Worm (Caenorhabditis elegans) whole organism, L1 larva: ENCODE results near the gene top-3.

Source experiments
- C04F5.9 ChIP-seq: sonication (generic microtip); optimal IDR thresholded peaks from 2 replicates; lab custom pipeline; 2016; ENCODE audit warnings: missing genetic modification characterization, missing compliant biosample characterization
- C34B4.2 ChIP-seq: sonication (generic microtip); optimal IDR thresholded peaks from 2 replicates; lab custom pipeline; 2017; ENCODE audit warnings: mild to moderate bottlenecking, missing genetic modification characterization, missing compliant biosample characterization
- F16B12.6 ChIP-seq: fragments of 150-350 bp; optimal IDR thresholded peaks from 2 replicates; lab custom pipeline; 2014; ENCODE audit warnings: missing biosample characterization, missing genetic modification characterization
- aha-1 ChIP-seq: fragments of 150-350 bp; optimal IDR thresholded peaks from 2 replicates; lab custom pipeline; 2014; ENCODE audit warnings: missing biosample characterization, missing genetic modification characterization
- alr-1 ChIP-seq: fragments of 200-800 bp; sonication (Bioruptor generic); optimal IDR thresholded peaks from 2 replicates; lab custom pipeline; 2018; ENCODE audit warnings: borderline replicate concordance, mild to moderate bottlenecking, missing genetic modification characterization, missing compliant biosample characterization
- aly-2 ChIP-seq: fragments of 150-350 bp; optimal IDR thresholded peaks from 2 replicates; lab custom pipeline; 2014; ENCODE audit warnings: missing biosample characterization, missing genetic modification characterization
- blmp-1 ChIP-seq: fragments of 150-350 bp; optimal IDR thresholded peaks from 2 replicates; lab custom pipeline; 2014; ENCODE audit warnings: missing biosample characterization, missing genetic modification characterization
- ceh-63 ChIP-seq: fragments of 200-800 bp; sonication (Bioruptor generic); optimal IDR thresholded peaks from 2 replicates; lab custom pipeline; 2018; ENCODE audit warnings: mild to moderate bottlenecking, missing genetic modification characterization, missing compliant biosample characterization
- ceh-8 ChIP-seq: fragments of 200-800 bp; sonication (Bioruptor generic); optimal IDR thresholded peaks from 2 replicates; lab custom pipeline; 2018; ENCODE audit warnings: mild to moderate bottlenecking, missing genetic modification characterization, moderate library complexity, missing compliant biosample characterization
- ceh-88 ChIP-seq: fragments of 200-800 bp; sonication (Bioruptor generic); IDR thresholded peaks from 2 replicates; pipeline ENCODE4 v1.3.6; 2022; ENCODE audit warnings: missing genetic modification characterization, missing compliant biosample characterization
- ceh-90 ChIP-seq: sonication (generic microtip); optimal IDR thresholded peaks from 2 replicates; lab custom pipeline; 2016; ENCODE audit warnings: missing genetic modification characterization, missing compliant biosample characterization
- ces-1 ChIP-seq: fragments of 150-350 bp; optimal IDR thresholded peaks from 2 replicates; lab custom pipeline; 2014; ENCODE audit warnings: missing biosample characterization, missing genetic modification reagents, missing genetic modification characterization
- dsc-1 ChIP-seq: sonication (generic microtip); optimal IDR thresholded peaks from 2 replicates; lab custom pipeline; 2016; ENCODE audit warnings: mild to moderate bottlenecking, missing genetic modification characterization, missing compliant biosample characterization
- efl-3 ChIP-seq: fragments of 200-800 bp; sonication (Bioruptor generic); optimal IDR thresholded peaks from 2 replicates; lab custom pipeline; 2018; ENCODE audit warnings: mild to moderate bottlenecking, missing genetic modification characterization, missing compliant biosample characterization
- egl-13 ChIP-seq: sonication (generic microtip); optimal IDR thresholded peaks from 2 replicates; lab custom pipeline; 2016; ENCODE audit warnings: missing genotype, missing genetic modification reagents, missing genetic modification characterization, missing compliant biosample characterization
- elt-2 ChIP-seq: sonication (generic microtip); optimal IDR thresholded peaks from 2 replicates; lab custom pipeline; 2016; ENCODE audit warnings: missing genetic modification characterization, mild to moderate bottlenecking, inconsistent platforms, missing compliant biosample characterization, missing genetic modification reagents
- elt-3 ChIP-seq, 6 experiments: fragments of 150-350 bp in 1 of 6; sonication (generic microtip); optimal IDR thresholded peaks; 2 replicates each; lab custom pipeline; 2017 to 2018; ENCODE audit warnings: missing biosample characterization in 6 of 6, missing genetic modification characterization in 6 of 6, inconsistent platforms in 1 of 6
- fkh-10 ChIP-seq: sonication (generic microtip); optimal IDR thresholded peaks from 2 replicates; lab custom pipeline; 2017; ENCODE audit warnings: missing biosample characterization, missing genetic modification reagents, missing genetic modification characterization
- fkh-4 ChIP-seq: sonication (generic microtip); optimal IDR thresholded peaks from 2 replicates; lab custom pipeline; 2016; ENCODE audit warnings: missing compliant biosample characterization, missing genetic modification characterization, borderline replicate concordance
- fkh-8 ChIP-seq: sonication (generic microtip); optimal IDR thresholded peaks from 2 replicates; lab custom pipeline; 2016; ENCODE audit warnings: mild to moderate bottlenecking, missing genetic modification characterization, missing compliant biosample characterization
- grh-1 ChIP-seq: fragments of 200-800 bp; sonication (Bioruptor generic); IDR thresholded peaks from 2 replicates; pipeline ENCODE4 v1.3.6; 2022; ENCODE audit warnings: missing genetic modification reagents, missing genetic modification characterization, missing compliant biosample characterization
- hlh-4 ChIP-seq: sonication (generic microtip); optimal IDR thresholded peaks from 2 replicates; lab custom pipeline; 2016; ENCODE audit warnings: mild to moderate bottlenecking, missing genetic modification characterization, missing compliant biosample characterization
- hpl-2 ChIP-seq: fragments of 150-350 bp; optimal IDR thresholded peaks from 2 replicates; lab custom pipeline; 2014; ENCODE audit warnings: missing biosample characterization, missing genetic modification reagents, missing genetic modification characterization
- isw-1 ChIP-seq: fragments of 200-800 bp; sonication (Bioruptor generic); IDR thresholded peaks from 2 replicates; pipeline ENCODE4 v1.3.6; 2022; ENCODE audit warnings: missing genetic modification characterization, missing compliant biosample characterization
- jun-1 ChIP-seq: fragments of 150-350 bp; optimal IDR thresholded peaks from 2 replicates; lab custom pipeline; 2014; ENCODE audit warnings: missing biosample characterization, missing genetic modification reagents, missing genetic modification characterization
- lin-14 ChIP-seq: fragments of 200-800 bp; sonication (Bioruptor generic); optimal IDR thresholded peaks from 2 replicates; lab custom pipeline; 2018; ENCODE audit warnings: mild to moderate bottlenecking, missing genetic modification characterization, moderate library complexity, missing compliant biosample characterization
- lin-35 ChIP-seq, 2 experiments: fragments of 150-350 bp; optimal IDR thresholded peaks; 2 replicates each; lab custom pipeline; 2014; ENCODE audit warnings: missing biosample characterization in 2 of 2, missing genetic modification characterization in 2 of 2, missing genetic modification reagents in 2 of 2
- lir-3 ChIP-seq: sonication (generic microtip); optimal IDR thresholded peaks from 2 replicates; lab custom pipeline; 2016; ENCODE audit warnings: mild to moderate bottlenecking, missing genetic modification characterization, moderate library complexity, missing compliant biosample characterization; ENCODE audit not compliant: poor library complexity
- mef-2 ChIP-seq: fragments of 150-350 bp; optimal IDR thresholded peaks from 2 replicates; lab custom pipeline; 2014; ENCODE audit warnings: missing biosample characterization, missing genetic modification characterization
- mep-1 ChIP-seq: fragments of 150-350 bp; optimal IDR thresholded peaks from 2 replicates; lab custom pipeline; 2014; ENCODE audit warnings: missing biosample characterization, missing genetic modification characterization
- nhr-20 ChIP-seq: sonication (generic microtip); optimal IDR thresholded peaks from 2 replicates; lab custom pipeline; 2016; ENCODE audit warnings: mild to moderate bottlenecking, missing genetic modification characterization, missing compliant biosample characterization
- nhr-237 ChIP-seq: fragments of 150-350 bp; optimal IDR thresholded peaks from 2 replicates; lab custom pipeline; 2014; ENCODE audit warnings: missing biosample characterization, missing genetic modification characterization
- nhr-28 ChIP-seq: fragments of 150-350 bp; optimal IDR thresholded peaks from 2 replicates; lab custom pipeline; 2014; ENCODE audit warnings: missing biosample characterization, missing genetic modification characterization
- nhr-47 ChIP-seq: sonication (generic microtip); optimal IDR thresholded peaks from 2 replicates; lab custom pipeline; 2016; ENCODE audit warnings: mild to moderate bottlenecking, missing genetic modification characterization, moderate library complexity, missing compliant biosample characterization
- nhr-71 ChIP-seq: sonication (generic microtip); optimal IDR thresholded peaks from 2 replicates; lab custom pipeline; 2016; ENCODE audit warnings: mild to moderate bottlenecking, missing genetic modification characterization, moderate library complexity, missing compliant biosample characterization
- nhr-76 ChIP-seq: sonication (generic microtip); optimal IDR thresholded peaks from 2 replicates; lab custom pipeline; 2017; ENCODE audit warnings: missing biosample characterization, missing genetic modification characterization
- nhr-84 ChIP-seq: sonication (generic microtip); optimal IDR thresholded peaks from 2 replicates; lab custom pipeline; 2017; ENCODE audit warnings: missing biosample characterization, missing genetic modification characterization
- nhr-85 ChIP-seq: sonication (generic microtip); peaks from one replicate; lab custom pipeline; 2016; ENCODE audit warnings: missing genetic modification characterization, inconsistent platforms, missing compliant biosample characterization
- pax-3 ChIP-seq: fragments of 200-800 bp; sonication (Bioruptor generic); optimal IDR thresholded peaks from 2 replicates; lab custom pipeline; 2018; ENCODE audit warnings: mild to moderate bottlenecking, missing genetic modification characterization, moderate library complexity, missing compliant biosample characterization
- pqm-1 ChIP-seq: sonication (generic microtip); optimal IDR thresholded peaks from 3 replicates; lab custom pipeline; 2017; ENCODE audit warnings: missing biosample characterization, missing genetic modification characterization
- snu-23 ChIP-seq: sonication (generic microtip); optimal IDR thresholded peaks from 2 replicates; lab custom pipeline; 2016; ENCODE audit warnings: missing genetic modification characterization, missing compliant biosample characterization
- sptf-1 ChIP-seq: fragments of 150-350 bp; optimal IDR thresholded peaks from 2 replicates; lab custom pipeline; 2014; ENCODE audit warnings: missing biosample characterization, missing genetic modification characterization
- swsn-7 ChIP-seq: sonication (generic microtip); optimal IDR thresholded peaks from 2 replicates; lab custom pipeline; 2016; ENCODE audit warnings: missing genetic modification characterization, missing compliant biosample characterization
- tbx-2 ChIP-seq: sonication (generic microtip); optimal IDR thresholded peaks from 2 replicates; lab custom pipeline; 2016; ENCODE audit warnings: missing genetic modification characterization, missing compliant biosample characterization
- unc-130 ChIP-seq: fragments of 150-350 bp; optimal IDR thresholded peaks from 2 replicates; lab custom pipeline; 2017; ENCODE audit warnings: missing biosample characterization, missing genetic modification characterization, inconsistent platforms
- unc-62 ChIP-seq: fragments of 150-350 bp; optimal IDR thresholded peaks from 2 replicates; lab custom pipeline; 2014; ENCODE audit warnings: missing biosample characterization, missing genetic modification reagents, missing genetic modification characterization
- unc-86 ChIP-seq: sonication (generic microtip); optimal IDR thresholded peaks from 2 replicates; lab custom pipeline; 2016; ENCODE audit warnings: missing genetic modification characterization, missing compliant biosample characterization
- xbp-1 ChIP-seq: sonication (generic microtip); optimal IDR thresholded peaks from 2 replicates; lab custom pipeline; 2016; ENCODE audit warnings: missing genetic modification characterization, missing compliant biosample characterization
- zag-1 ChIP-seq: fragments of 150-350 bp; optimal IDR thresholded peaks from 2 replicates; lab custom pipeline; 2014; ENCODE audit warnings: missing biosample characterization, missing genetic modification characterization
- ztf-4 ChIP-seq: fragments of 150-350 bp; optimal IDR thresholded peaks from 2 replicates; lab custom pipeline; 2014; ENCODE audit warnings: missing biosample characterization, missing genetic modification characterization

Gene top-3

ce11 chrIII:12009321-12009720, 49.3 kb upstream of the top-3 start:
- TF ChIP-seq nhr-237 (no peak), aly-2 (no peak), unc-62 (GFP tag; lab: Kevin White, UChicago) (no peak)

- peak in 1 of 2 experiments; percentile 25 for TF ChIP-seq lin-35 (GFP tag; optimal IDR thresholded peaks at IDR 0.05; lab: Kevin White, UChicago)
- peak; percentile 78 for TF ChIP-seq nhr-20
- peak; percentile 12 for TF ChIP-seq snu-23
- TF ChIP-seq nhr-71 (tag; lab: Kevin White, UChicago), result peak; percentile 17
Measured at ce11 chrIII:12005052-12005451, 45.1 kb upstream of the top-3 start.

ce11 chrIII:12003264-12003663, 43.3 kb upstream of the top-3 start:
- TF ChIP-seq aha-1, result no peak
- no peak for TF ChIP-seq efl-3 (GFP tag; lab: Kevin White, UChicago)
- TF ChIP-seq nhr-20, result peak; percentile 98
- no peak for TF ChIP-seq ceh-63 (GFP tag; lab: Kevin White, UChicago)
- no peak for TF ChIP-seq egl-13 (tag; lab: Kevin White, UChicago)
- TF ChIP-seq C34B4.2 (tag; lab: Kevin White, UChicago), result no peak
- TF ChIP-seq nhr-47 (tag; lab: Kevin White, UChicago), result peak; percentile 55
- TF ChIP-seq sptf-1 (tag; lab: Kevin White, UChicago), result no peak
- TF ChIP-seq nhr-28 (tag; lab: Kevin White, UChicago), result no peak
- no peak for TF ChIP-seq isw-1
- TF ChIP-seq elt-2 (tag; lab: Kevin White, UChicago), result peak; percentile 80
- no peak for TF ChIP-seq pax-3 (tag; lab: Kevin White, UChicago)
- TF ChIP-seq unc-86 (tag; lab: Kevin White, UChicago), result no peak
- TF ChIP-seq lir-3 (tag; lab: Kevin White, UChicago), result no peak
- 0 out of 2 replicates have a peak, but pooled peaks have one; percentile 9 for TF ChIP-seq grh-1
- TF ChIP-seq nhr-237, result no peak
- TF ChIP-seq F16B12.6 (tag; lab: Kevin White, UChicago), result no peak
- TF ChIP-seq aly-2, result no peak
- no peak for TF ChIP-seq hpl-2 (GFP tag; lab: Kevin White, UChicago)
- no peak for TF ChIP-seq ceh-90
- TF ChIP-seq jun-1 (tag; lab: Kevin White, UChicago), result no peak
- peak; percentile 27 for TF ChIP-seq tbx-2 (tag; lab: Kevin White, UChicago)
- TF ChIP-seq ces-1, result no peak
- peak; percentile 12 for TF ChIP-seq swsn-7 (tag; lab: Kevin White, UChicago)
- peak; percentile 81 for TF ChIP-seq lin-14 (GFP tag; lab: Kevin White, UChicago)
- TF ChIP-seq alr-1 (tag; lab: Kevin White, UChicago), result no peak
- TF ChIP-seq mep-1, result peak; percentile 32
- no peak for TF ChIP-seq nhr-76 (tag; lab: Kevin White, UChicago)
- no peak for TF ChIP-seq dsc-1
- TF ChIP-seq fkh-4 (tag; lab: Kevin White, UChicago), result no peak
- TF ChIP-seq fkh-10 (GFP tag; lab: Kevin White, UChicago), result no peak
- peak in 2 of 6 experiments; percentile 45 to 80 for TF ChIP-seq elt-3 (tag; optimal IDR thresholded peaks at IDR 0.05; lab: Kevin White, UChicago)
- TF ChIP-seq mef-2 (tag; lab: Kevin White, UChicago), result no peak
- peak; percentile 89 for TF ChIP-seq nhr-85 (tag; lab: Kevin White, UChicago)
- no peak for TF ChIP-seq pqm-1 (tag; lab: Kevin White, UChicago)
- TF ChIP-seq nhr-84 (tag; lab: Kevin White, UChicago), result no peak
- TF ChIP-seq lin-35 (GFP tag; optimal IDR thresholded peaks at IDR 0.05; lab: Kevin White, UChicago), result peak; percentile 28 to 63
- TF ChIP-seq fkh-8 (tag; lab: Kevin White, UChicago), result no peak
- no peak for TF ChIP-seq zag-1 (tag; lab: Kevin White, UChicago)
- TF ChIP-seq xbp-1 (tag; lab: Kevin White, UChicago), result peak; percentile 39
- TF ChIP-seq C04F5.9 (tag; lab: Kevin White, UChicago), result no peak
- TF ChIP-seq unc-130 (tag; lab: Kevin White, UChicago), result peak; percentile 77
- TF ChIP-seq ztf-4 (tag; lab: Kevin White, UChicago), result no peak
- TF ChIP-seq hlh-4, result no peak
- TF ChIP-seq blmp-1 (tag; lab: Kevin White, UChicago), result peak; percentile 67
- TF ChIP-seq unc-62 (GFP tag; lab: Kevin White, UChicago), result no peak
- no peak for TF ChIP-seq ceh-88 (GFP tag; lab: Robert Waterston, UW)
- TF ChIP-seq ceh-8 (GFP tag; lab: Kevin White, UChicago), result no peak
